Worm (Caenorhabditis elegans) whole organism, L1 larva: Measurements from ENCODE around the gene nlp-63.

Experiments
- ama-1 ChIP-seq: fragments of 150-350 bp; optimal IDR thresholded peaks from 2 replicates; lab custom pipeline; 2014
- fkh-10 ChIP-seq: sonication (generic microtip); optimal IDR thresholded peaks from 2 replicates; lab custom pipeline; 2017; ENCODE audit warnings: missing biosample characterization, missing genetic modification reagents, missing genetic modification characterization
- mdl-1 ChIP-seq, 2 experiments: fragments of 150-350 bp; optimal IDR thresholded peaks; 2 replicates each; lab custom pipeline; 2014 to 2017; ENCODE audit warnings: missing biosample characterization in 2 of 2, missing genetic modification characterization in 2 of 2, inconsistent platforms in 1 of 2
- mep-1 ChIP-seq: fragments of 150-350 bp; optimal IDR thresholded peaks from 2 replicates; lab custom pipeline; 2014; ENCODE audit warnings: missing biosample characterization, missing genetic modification characterization
- tbx-2 ChIP-seq: sonication (generic microtip); optimal IDR thresholded peaks from 2 replicates; lab custom pipeline; 2016; ENCODE audit warnings: missing genetic modification characterization, missing compliant biosample characterization
- zag-1 ChIP-seq: fragments of 150-350 bp; optimal IDR thresholded peaks from 2 replicates; lab custom pipeline; 2014; ENCODE audit warnings: missing biosample characterization, missing genetic modification characterization

- TF ChIP-seq ama-1 (no peak), mdl-1 (tag; optimal IDR thresholded peaks at IDR 0.05; lab: Kevin White, UChicago) (no peak), fkh-10 (GFP tag; lab: Kevin White, UChicago) (no peak), tbx-2 (tag; lab: Kevin White, UChicago) (no peak), zag-1 (no peak), mep-1 (tag; lab: Kevin White, UChicago) (no peak)
Observed at ce11 chrII:10105604-10106003, 49.6 kb upstream of the nlp-63 start, which contains the start of gene ZK945.4.
